Worm (Caenorhabditis elegans) whole organism, young adult: ENCODE measurements around the gene rab-1.
A peak's percentile ranks its signal among the peaks of the same experiment; 100 is the strongest.

Experiments
- B0336.3 ChIP-seq: fragments of 200-800 bp; sonication (Bioruptor generic); IDR thresholded peaks from 2 replicates; pipeline ENCODE4 v1.3.6; 2022; ENCODE audit warnings: missing genetic modification characterization, missing compliant biosample characterization
- C06A6.2 ChIP-seq: fragments of 200-800 bp; sonication (Bioruptor generic); conservative IDR thresholded peaks from 2 replicates; pipeline ENCODE4 v1.3.6; 2022; ENCODE audit warnings: missing genetic modification characterization, missing compliant biosample characterization
- F10E7.11 ChIP-seq: sonication (generic microtip); optimal IDR thresholded peaks from 2 replicates; lab custom pipeline; 2017; ENCODE audit warnings: mild to moderate bottlenecking, missing genetic modification characterization, moderate library complexity, missing compliant biosample characterization
- F49E8.2 ChIP-seq: sonication (generic microtip); optimal IDR thresholded peaks from 3 replicates; lab custom pipeline; 2017; ENCODE audit warnings: missing genetic modification characterization, mild to moderate bottlenecking, missing compliant biosample characterization, antibody characterized with exemption, moderate library complexity; ENCODE audit not compliant: insufficient read depth
- F52B5.7 ChIP-seq: sonication (generic microtip); optimal IDR thresholded peaks from 2 replicates; lab custom pipeline; 2016; ENCODE audit warnings: mild to moderate bottlenecking, missing genetic modification characterization, missing compliant biosample characterization
- Y79H2A.3 ChIP-seq: fragments of 200-800 bp; sonication (Bioruptor generic); conservative IDR thresholded peaks from 2 replicates; pipeline ENCODE4 v1.3.6; 2022; ENCODE audit warnings: missing genetic modification reagents, missing genetic modification characterization, missing compliant biosample characterization
- ama-1 ChIP-seq, 3 experiments: fragments of 150-350 bp in 1 of 3; sonication (generic microtip) in 2 of 3; optimal IDR thresholded peaks; 2 replicates each; lab custom pipeline; 2014 to 2018; ENCODE audit warnings: missing biosample characterization in 2 of 3, missing genetic modification characterization in 2 of 3, missing genetic modification reagents in 2 of 3
- aptf-2 ChIP-seq: fragments of 200-800 bp; sonication (Bioruptor generic); conservative IDR thresholded peaks from 2 replicates; pipeline ENCODE4 v1.3.6; 2022; ENCODE audit warnings: missing genetic modification reagents, missing genetic modification characterization, missing compliant biosample characterization
- ceh-58 ChIP-seq: fragments of 200-800 bp; sonication (Bioruptor generic); IDR thresholded peaks from 2 replicates; pipeline ENCODE4 v1.3.6; 2022; ENCODE audit warnings: missing genetic modification characterization, missing compliant biosample characterization
- egl-44 ChIP-seq: fragments of 200-800 bp; sonication (Bioruptor generic); IDR thresholded peaks from 2 replicates; pipeline ENCODE4 v1.3.6; 2022; ENCODE audit warnings: missing genetic modification reagents, missing genetic modification characterization, missing compliant biosample characterization
- hlh-12 ChIP-seq: sonication (generic microtip); optimal IDR thresholded peaks from 2 replicates; lab custom pipeline; 2016; ENCODE audit warnings: missing genetic modification characterization, missing compliant biosample characterization
- hlh-26 ChIP-seq: fragments of 200-800 bp; sonication (Bioruptor generic); conservative IDR thresholded peaks from 2 replicates; pipeline ENCODE4 v1.3.6; 2022; ENCODE audit warnings: missing genetic modification reagents, missing genetic modification characterization, missing compliant biosample characterization
- hrde-1 ChIP-seq: sonication (generic microtip); optimal IDR thresholded peaks from 2 replicates; lab custom pipeline; 2016; ENCODE audit warnings: missing genetic modification characterization, mild to moderate bottlenecking, missing compliant biosample characterization, moderate library complexity, missing genotype, missing genetic modification reagents, borderline replicate concordance
- hsf-1 ChIP-seq: fragments of 200-800 bp; sonication (Bioruptor generic); IDR thresholded peaks from 2 replicates; pipeline ENCODE4 v1.3.6; 2022; ENCODE audit warnings: missing genetic modification reagents, missing genetic modification characterization, missing compliant biosample characterization
- lin-35 ChIP-seq, 3 experiments: fragments of 150-350 bp in 2 of 3; sonication (generic microtip) in 1 of 3; optimal IDR thresholded peaks; 2 replicates each; lab custom pipeline; 2014 to 2018; ENCODE audit warnings: missing biosample characterization in 3 of 3, missing genetic modification characterization in 3 of 3, missing genetic modification reagents in 3 of 3
- lin-54 ChIP-seq: fragments of 200-800 bp; sonication (Bioruptor generic); optimal IDR thresholded peaks from 2 replicates; lab custom pipeline; 2018; ENCODE audit warnings: mild to moderate bottlenecking, missing genetic modification characterization, missing compliant biosample characterization
- lir-1 ChIP-seq: fragments of 200-800 bp; sonication (Bioruptor generic); conservative IDR thresholded peaks from 2 replicates; pipeline ENCODE4 v1.3.6; 2022; ENCODE audit warnings: missing genetic modification reagents, missing genetic modification characterization, missing compliant biosample characterization
- madf-3 ChIP-seq: fragments of 200-800 bp; sonication (Bioruptor generic); IDR thresholded peaks from 2 replicates; pipeline ENCODE4 v1.3.6; 2022; ENCODE audit warnings: missing genetic modification reagents, missing genetic modification characterization, missing compliant biosample characterization
- madf-8 ChIP-seq: fragments of 200-800 bp; sonication (Bioruptor generic); conservative IDR thresholded peaks from 2 replicates; pipeline ENCODE4 v1.3.6; 2022; ENCODE audit warnings: missing genetic modification reagents, missing genetic modification characterization, missing compliant biosample characterization
- mcd-1 ChIP-seq: fragments of 200-800 bp; sonication (Bioruptor generic); IDR thresholded peaks from 2 replicates; pipeline ENCODE4 v1.3.6; 2022; ENCODE audit warnings: missing genetic modification reagents, missing genetic modification characterization, missing compliant biosample characterization
- nfyb-1 ChIP-seq: fragments of 200-800 bp; sonication (Bioruptor generic); IDR thresholded peaks from 2 replicates; pipeline ENCODE4 v1.3.6; 2022; ENCODE audit warnings: missing genetic modification reagents, missing genetic modification characterization, missing compliant biosample characterization
- rpc-1 ChIP-seq, 2 experiments: fragments of 150-350 bp in 1 of 2; sonication (generic microtip) in 1 of 2; optimal IDR thresholded peaks; 2 replicates each; lab custom pipeline; 2014 to 2018; ENCODE audit warnings: missing biosample characterization in 1 of 2, missing genetic modification characterization in 1 of 2, missing genetic modification reagents in 1 of 2, missing genotype in 1 of 2
- sdz-38 ChIP-seq: sonication (generic microtip); optimal IDR thresholded peaks from 2 replicates; lab custom pipeline; 2016; ENCODE audit warnings: missing genotype, missing genetic modification characterization, missing compliant biosample characterization
- somi-1 ChIP-seq: fragments of 200-800 bp; sonication (Bioruptor generic); optimal IDR thresholded peaks from 2 replicates; lab custom pipeline; 2018; ENCODE audit warnings: mild to moderate bottlenecking, missing genetic modification characterization, missing compliant biosample characterization
- tlf-1 ChIP-seq: fragments of 200-800 bp; sonication (Bioruptor generic); optimal IDR thresholded peaks from 2 replicates; lab custom pipeline; 2018; ENCODE audit warnings: mild to moderate bottlenecking, missing genetic modification characterization, missing compliant biosample characterization
- xnd-1 ChIP-seq: sonication (generic microtip); optimal IDR thresholded peaks from 2 replicates; lab custom pipeline; 2016; ENCODE audit warnings: missing genotype, missing genetic modification reagents, missing genetic modification characterization, missing compliant biosample characterization
- zfh-2 ChIP-seq: fragments of 200-800 bp; sonication (Bioruptor generic); conservative IDR thresholded peaks from 2 replicates; pipeline ENCODE4 v1.3.6; 2022; ENCODE audit warnings: missing genetic modification reagents, missing genetic modification characterization, missing compliant biosample characterization
- ztf-28 ChIP-seq: fragments of 200-800 bp; sonication (Bioruptor generic); IDR thresholded peaks from 2 replicates; pipeline ENCODE4 v1.3.6; 2022; ENCODE audit warnings: missing genetic modification reagents, missing genetic modification characterization, missing compliant biosample characterization
- ztf-3 ChIP-seq: fragments of 200-800 bp; sonication (Bioruptor generic); optimal IDR thresholded peaks from 2 replicates; lab custom pipeline; 2018; ENCODE audit warnings: mild to moderate bottlenecking, missing genetic modification characterization, missing compliant biosample characterization

The rab-1 gene

DNA sequence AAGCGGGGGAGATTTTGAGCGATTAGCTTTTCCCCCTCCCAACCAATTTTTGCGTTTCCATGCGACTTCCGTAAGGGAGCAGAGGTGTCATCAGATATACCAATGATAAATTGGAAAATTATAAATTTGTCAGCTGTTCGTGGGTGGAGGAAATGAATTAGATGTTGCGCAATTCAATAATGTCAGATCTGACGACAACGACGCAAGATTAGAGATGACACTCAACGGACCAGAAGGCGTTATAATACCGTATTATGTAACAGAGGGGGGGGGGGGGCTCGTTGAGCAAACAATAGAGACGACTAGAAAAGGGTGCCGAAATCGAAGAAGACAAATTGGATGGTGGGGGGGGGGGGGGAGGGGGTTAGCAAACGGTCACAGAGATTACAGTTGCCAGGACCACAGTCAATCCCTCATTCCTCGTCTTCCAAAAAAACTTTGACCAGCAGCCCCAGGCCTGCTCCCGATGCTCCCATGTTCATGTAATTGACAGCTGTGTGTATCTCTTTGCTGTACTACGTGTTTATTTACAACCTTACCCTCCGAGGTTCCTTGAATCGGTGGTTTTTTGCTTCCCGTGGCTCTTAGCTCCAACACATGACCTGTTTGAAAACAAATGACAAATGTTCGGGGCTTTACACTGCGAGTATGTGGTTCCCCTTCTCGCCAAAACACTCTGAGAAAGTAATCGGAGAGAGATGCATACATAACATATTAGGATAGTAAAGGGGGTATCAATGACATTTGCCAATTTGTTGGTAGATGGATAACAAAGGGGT is 34.7 kb downstream of the rab-1 start:
- TF ChIP-seq F49E8.2 (tag; lab: Kevin White, UChicago): no peak
- TF ChIP-seq zfh-2: peak; percentile 57; the same call in 1 of the 2 replicates

DNA sequence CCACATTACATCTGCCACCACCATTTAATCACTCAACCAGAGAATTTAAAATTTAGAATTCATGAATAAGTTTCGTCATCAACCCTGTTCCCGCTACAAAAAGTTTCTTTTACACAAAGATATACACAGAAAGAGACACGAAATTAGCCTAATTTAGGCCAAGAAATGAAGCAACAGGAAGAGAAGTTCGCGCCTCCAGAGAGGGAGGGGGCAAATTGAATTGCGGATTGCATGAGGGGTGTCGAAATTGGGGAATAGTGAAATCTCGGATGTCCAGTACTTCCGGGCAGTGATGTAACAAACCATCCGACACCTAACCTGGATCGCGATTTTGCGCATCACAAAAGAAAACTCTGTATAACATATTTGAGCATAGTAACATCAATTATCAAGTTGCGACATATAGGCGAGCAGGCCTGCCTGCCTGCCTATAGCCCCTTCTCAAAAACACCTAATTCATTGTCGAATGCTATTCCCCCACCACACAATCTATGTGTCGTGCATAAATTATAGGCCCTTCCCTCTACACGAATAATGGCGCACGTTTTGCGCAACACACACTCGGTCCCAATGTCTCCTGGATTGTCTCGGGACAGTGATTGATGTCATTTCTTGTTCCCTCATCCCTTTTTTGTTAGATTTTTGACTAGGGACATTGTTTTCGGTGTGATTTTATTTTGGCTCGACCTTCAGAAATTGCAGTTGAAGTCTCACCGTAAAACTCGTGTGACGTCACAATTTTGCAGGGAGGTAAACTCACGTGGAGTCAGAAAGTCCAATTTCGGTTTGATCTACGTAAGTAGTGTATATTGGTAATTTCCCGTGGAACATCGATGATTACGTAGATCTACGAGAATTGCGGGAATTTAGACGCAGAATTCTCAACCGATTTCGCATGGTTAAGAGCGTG is 35.8 kb downstream of the rab-1 start:
- TF ChIP-seq madf-3 (GFP tag; lab: Robert Waterston, UW): no peak
- TF ChIP-seq aptf-2: no peak
- no peak for TF ChIP-seq hlh-12 (tag; lab: Kevin White, UChicago)
- TF ChIP-seq egl-44 (GFP tag; lab: Robert Waterston, UW): no peak
- no peak for TF ChIP-seq lir-1
- TF ChIP-seq mcd-1: no peak
- no peak for TF ChIP-seq lin-54 (GFP tag; lab: Kevin White, UChicago)
- no peak for TF ChIP-seq lin-35 (GFP tag; optimal IDR thresholded peaks at IDR 0.05; lab: Kevin White, UChicago)
- TF ChIP-seq hsf-1 (GFP tag; lab: Robert Waterston, UW): no peak
- TF ChIP-seq ama-1 (optimal IDR thresholded peaks at IDR 0.05; lab: Kevin White, UChicago): no peak
- TF ChIP-seq ama-1 (GFP tag; optimal IDR thresholded peaks at IDR 0.05; lab: Kevin White, UChicago): no peak
- no peak for TF ChIP-seq F52B5.7 (tag; lab: Kevin White, UChicago)
- no peak for TF ChIP-seq hrde-1 (tag; lab: Kevin White, UChicago)
- TF ChIP-seq, all 124 proteins: peak for 0

DNA sequence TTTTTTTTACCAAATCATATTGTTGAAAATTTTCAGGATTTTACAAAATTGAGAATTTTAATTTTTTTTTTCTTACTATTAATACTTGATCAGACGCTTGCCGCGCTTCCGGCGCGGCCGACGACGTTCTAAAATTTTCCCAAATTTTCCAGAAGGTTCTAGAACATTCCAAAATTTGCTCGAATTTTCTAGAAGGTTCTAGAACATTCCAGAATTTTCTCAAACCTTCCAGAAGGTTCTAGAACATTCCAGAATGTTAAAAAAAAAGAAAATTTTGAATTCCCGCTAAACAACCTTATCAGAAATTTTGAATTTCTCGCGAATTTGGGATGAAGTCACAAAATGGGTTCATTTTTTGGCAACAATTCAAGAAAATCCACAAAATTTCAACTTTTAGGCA is 37.5 kb downstream of the rab-1 start:
- no peak for TF ChIP-seq xnd-1 (tag; lab: Kevin White, UChicago)
- TF ChIP-seq hsf-1 (GFP tag; lab: Robert Waterston, UW): peak; percentile 94
- TF ChIP-seq ztf-28: no peak
- TF ChIP-seq somi-1 (GFP tag; lab: Kevin White, UChicago): no peak
- TF ChIP-seq rpc-1 (optimal IDR thresholded peaks at IDR 0.05; lab: Kevin White, UChicago): peak; percentile 0
- no peak for TF ChIP-seq rpc-1 (tag; optimal IDR thresholded peaks at IDR 0.05; lab: Kevin White, UChicago)
- TF ChIP-seq ztf-3: no peak
- TF ChIP-seq, all 124 proteins: peak for 2

DNA sequence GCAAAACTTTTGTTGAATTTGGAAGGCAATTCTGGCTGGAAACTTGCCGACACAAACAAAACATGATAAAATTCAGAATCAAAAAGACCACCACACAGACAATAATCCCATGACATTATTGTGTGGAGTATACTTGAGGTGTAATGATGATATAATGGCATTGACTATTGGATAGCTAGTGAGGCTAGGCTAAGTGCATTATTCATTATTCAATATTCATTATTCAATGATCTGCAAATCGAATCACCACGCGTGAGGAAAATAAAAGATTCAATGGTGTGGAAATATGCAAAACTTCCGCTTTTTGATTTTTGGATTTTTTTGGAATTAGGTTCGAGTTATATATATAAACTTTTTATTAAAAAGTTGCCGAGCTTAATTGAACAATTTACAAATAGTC is 40.2 kb downstream of the rab-1 start:
- TF ChIP-seq aptf-2 (no peak), hlh-26 (GFP tag; lab: Robert Waterston, UW) (no peak), sdz-38 (no peak), zfh-2 (no peak), B0336.3 (no peak), F10E7.11 (no peak), C06A6.2 (GFP tag; lab: Robert Waterston, UW) (no peak), nfyb-1 (GFP tag; lab: Robert Waterston, UW) (no peak)

DNA sequence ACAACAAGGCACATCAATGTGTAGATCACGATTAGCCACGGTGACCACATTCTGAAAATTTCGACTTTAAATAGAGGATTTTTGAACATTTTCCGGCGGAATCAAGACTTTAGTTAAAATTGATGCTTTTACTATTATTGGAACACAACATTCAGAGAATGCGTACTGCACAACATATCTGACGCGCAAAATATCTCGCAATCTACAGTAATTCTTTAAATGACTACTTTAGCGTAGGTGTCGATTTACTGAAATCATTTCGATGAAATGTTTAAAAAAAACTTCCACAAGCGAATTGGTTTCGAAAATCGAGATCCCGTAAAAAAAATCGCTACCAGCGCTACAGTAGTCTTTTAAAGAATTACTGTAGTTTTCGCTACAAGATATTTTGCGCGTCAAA is 43.3 kb downstream of the rab-1 start, which contains the start of gene Y50D4A.10:
Y50D4A.10 (minus strand) TSS at position 57 of the 400 bp plus-strand sequence.
- TF ChIP-seq F10E7.11: no peak
- TF ChIP-seq Y79H2A.3 (GFP tag; lab: Robert Waterston, UW): no peak
- no peak for TF ChIP-seq ceh-58 (GFP tag; lab: Robert Waterston, UW)
- no peak for TF ChIP-seq madf-8 (GFP tag; lab: Robert Waterston, UW)
- no peak for TF ChIP-seq tlf-1 (GFP tag; lab: Kevin White, UChicago)
